Worm (Caenorhabditis elegans) whole organism, L2 larva: Measurements from ENCODE around the gene smi-1.

ENCODE experiments used
- C34F6.9 ChIP-seq: fragments of 150-350 bp; optimal IDR thresholded peaks from 2 replicates; lab custom pipeline; 2014; ENCODE audit warnings: missing biosample characterization, missing genetic modification characterization
- F13H6.1 ChIP-seq: sonication (generic microtip); optimal IDR thresholded peaks from 2 replicates; lab custom pipeline; 2016; ENCODE audit warnings: missing genetic modification characterization, missing compliant biosample characterization
- R02D3.7 ChIP-seq: fragments of 150-350 bp; optimal IDR thresholded peaks from 2 replicates; lab custom pipeline; 2014; ENCODE audit warnings: missing biosample characterization, missing genetic modification characterization
- Y55F3AM.14 ChIP-seq: fragments of 200-800 bp; sonication (Bioruptor generic); optimal IDR thresholded peaks from 2 replicates; lab custom pipeline; 2018; ENCODE audit warnings: mild to moderate bottlenecking, missing genetic modification characterization, missing compliant biosample characterization
- ZK546.5 ChIP-seq: sonication (generic microtip); optimal IDR thresholded peaks from 2 replicates; lab custom pipeline; 2017; ENCODE audit warnings: missing biosample characterization, missing genetic modification characterization
- alr-1 ChIP-seq: fragments of 150-350 bp; optimal IDR thresholded peaks from 2 replicates; lab custom pipeline; 2014; ENCODE audit warnings: missing biosample characterization, missing genetic modification characterization
- aly-2 ChIP-seq: fragments of 150-350 bp; optimal IDR thresholded peaks from 2 replicates; lab custom pipeline; 2014; ENCODE audit warnings: missing biosample characterization, missing genetic modification characterization
- ama-1 ChIP-seq: fragments of 150-350 bp; optimal IDR thresholded peaks from 2 replicates; lab custom pipeline; 2018; ENCODE audit warnings: inconsistent platforms
- blmp-1 ChIP-seq: sonication (generic microtip); optimal IDR thresholded peaks from 2 replicates; lab custom pipeline; 2017; ENCODE audit warnings: missing genetic modification characterization, mild to moderate bottlenecking, missing compliant biosample characterization, antibody characterized with exemption, moderate library complexity; ENCODE audit not compliant: insufficient read depth
- ceh-16 ChIP-seq: fragments of 150-350 bp; optimal IDR thresholded peaks from 2 replicates; lab custom pipeline; 2014; ENCODE audit warnings: missing biosample characterization, missing genetic modification characterization
- ceh-82 ChIP-seq: fragments of 150-350 bp; optimal IDR thresholded peaks from 2 replicates; lab custom pipeline; 2014; ENCODE audit warnings: missing biosample characterization, missing genetic modification characterization
- crh-2 ChIP-seq: sonication (generic microtip); optimal IDR thresholded peaks from 2 replicates; lab custom pipeline; 2017; ENCODE audit warnings: missing biosample characterization, missing genetic modification characterization
- dmd-4 ChIP-seq: sonication (generic microtip); optimal IDR thresholded peaks from 2 replicates; lab custom pipeline; 2017; ENCODE audit warnings: missing biosample characterization, missing genetic modification characterization
- egl-27 ChIP-seq: sonication (generic microtip); optimal IDR thresholded peaks from 3 replicates; lab custom pipeline; 2017; ENCODE audit warnings: missing biosample characterization, missing genetic modification reagents, missing genetic modification characterization
- elt-1 ChIP-seq: fragments of 150-350 bp; optimal IDR thresholded peaks from 2 replicates; lab custom pipeline; 2014; ENCODE audit warnings: missing biosample characterization, missing genetic modification characterization
- elt-3 ChIP-seq: sonication (generic microtip); optimal IDR thresholded peaks from 2 replicates; lab custom pipeline; 2017; ENCODE audit warnings: missing biosample characterization, missing genetic modification characterization
- fos-1 ChIP-seq: fragments of 150-350 bp; optimal IDR thresholded peaks from 2 replicates; lab custom pipeline; 2014; ENCODE audit warnings: missing biosample characterization, missing genetic modification characterization
- gmeb-1 ChIP-seq: fragments of 150-350 bp; optimal IDR thresholded peaks from 2 replicates; lab custom pipeline; 2014; ENCODE audit warnings: missing biosample characterization, missing genetic modification characterization
- lin-11 ChIP-seq: fragments of 150-350 bp; sonication (generic microtip); optimal IDR thresholded peaks from 2 replicates; lab custom pipeline; 2014; ENCODE audit warnings: missing biosample characterization, missing genetic modification characterization, inconsistent platforms, mixed read lengths
- lin-13 ChIP-seq: fragments of 150-350 bp; optimal IDR thresholded peaks from 2 replicates; lab custom pipeline; 2014; ENCODE audit warnings: missing biosample characterization, missing genetic modification reagents, missing genetic modification characterization
- lin-39 ChIP-seq: fragments of 150-350 bp; optimal IDR thresholded peaks from 2 replicates; lab custom pipeline; 2014; ENCODE audit warnings: missing biosample characterization, missing genetic modification reagents, missing genetic modification characterization
- lsy-2 ChIP-seq, 2 experiments: fragments of 150-350 bp in 1 of 2; sonication (generic microtip) in 1 of 2; optimal IDR thresholded peaks; 2 replicates each; lab custom pipeline; 2014 to 2017; ENCODE audit warnings: missing biosample characterization in 2 of 2, missing genetic modification characterization in 2 of 2
- mab-5 ChIP-seq: fragments of 150-350 bp; optimal IDR thresholded peaks from 2 replicates; lab custom pipeline; 2014; ENCODE audit warnings: missing biosample characterization, missing genetic modification characterization
- mbf-1 ChIP-seq: sonication (generic microtip); optimal IDR thresholded peaks from 2 replicates; lab custom pipeline; 2017; ENCODE audit warnings: missing biosample characterization, missing genetic modification characterization
- mdl-1 ChIP-seq, 2 experiments: fragments of 150-350 bp in 1 of 2; sonication (generic microtip) in 1 of 2; optimal IDR thresholded peaks; 2 replicates each; lab custom pipeline; 2017; ENCODE audit warnings: missing biosample characterization in 2 of 2, missing genetic modification characterization in 2 of 2
- nhr-10 ChIP-seq: sonication (generic microtip); optimal IDR thresholded peaks from 2 replicates; lab custom pipeline; 2017; ENCODE audit warnings: missing biosample characterization, missing genetic modification characterization
- nhr-11 ChIP-seq: fragments of 150-350 bp; optimal IDR thresholded peaks from 2 replicates; lab custom pipeline; 2014; ENCODE audit warnings: missing biosample characterization, missing genetic modification characterization
- nhr-12 ChIP-seq: fragments of 150-350 bp; optimal IDR thresholded peaks from 2 replicates; lab custom pipeline; 2014; ENCODE audit warnings: missing biosample characterization, missing genetic modification characterization
- nhr-129 ChIP-seq: fragments of 150-350 bp; optimal IDR thresholded peaks from 2 replicates; lab custom pipeline; 2014; ENCODE audit warnings: missing biosample characterization, missing genetic modification characterization
- nhr-21 ChIP-seq: fragments of 150-350 bp; optimal IDR thresholded peaks from 2 replicates; lab custom pipeline; 2014; ENCODE audit warnings: missing biosample characterization, missing genetic modification characterization
- nhr-23 ChIP-seq: fragments of 150-350 bp; optimal IDR thresholded peaks from 2 replicates; lab custom pipeline; 2014; ENCODE audit warnings: missing biosample characterization, missing genetic modification reagents, missing genetic modification characterization
- nhr-25 ChIP-seq: fragments of 150-350 bp; sonication (generic microtip); optimal IDR thresholded peaks from 3 replicates; lab custom pipeline; 2014; ENCODE audit warnings: missing biosample characterization, missing genetic modification characterization
- nhr-77 ChIP-seq: fragments of 150-350 bp; optimal IDR thresholded peaks from 2 replicates; lab custom pipeline; 2014; ENCODE audit warnings: missing biosample characterization, missing genetic modification characterization
- peb-1 ChIP-seq: fragments of 150-350 bp; optimal IDR thresholded peaks from 2 replicates; lab custom pipeline; 2014; ENCODE audit warnings: missing biosample characterization, missing genetic modification characterization
- sem-4 ChIP-seq: fragments of 150-350 bp; optimal IDR thresholded peaks from 2 replicates; lab custom pipeline; 2014; ENCODE audit warnings: missing biosample characterization, missing genetic modification reagents, missing genetic modification characterization
- skn-1 ChIP-seq: sonication (generic microtip); optimal IDR thresholded peaks from 2 replicates; lab custom pipeline; 2017; ENCODE audit warnings: missing biosample characterization, missing genetic modification characterization
- sma-3 ChIP-seq: sonication (generic microtip); optimal IDR thresholded peaks from 2 replicates; lab custom pipeline; 2016; ENCODE audit warnings: missing genetic modification reagents, missing genetic modification characterization, missing compliant biosample characterization
- sma-9 ChIP-seq, 2 experiments: fragments of 150-350 bp in 1 of 2; sonication (generic microtip) in 1 of 2; optimal IDR thresholded peaks; 2 replicates each; lab custom pipeline; 2014 to 2016; ENCODE audit warnings: missing genetic modification characterization in 2 of 2, mild to moderate bottlenecking in 1 of 2, missing biosample characterization in 1 of 2, missing compliant biosample characterization in 1 of 2, missing genetic modification reagents in 1 of 2, moderate library complexity in 1 of 2
- snpc-4 ChIP-seq: fragments of 150-350 bp; optimal IDR thresholded peaks from 2 replicates; lab custom pipeline; 2014; ENCODE audit warnings: missing biosample characterization, missing genetic modification characterization
- unc-39 ChIP-seq: fragments of 150-350 bp; optimal IDR thresholded peaks from 2 replicates; lab custom pipeline; 2014; ENCODE audit warnings: missing biosample characterization, missing genetic modification characterization
- unc-55 ChIP-seq: fragments of 150-350 bp; sonication (generic microtip); optimal IDR thresholded peaks from 3 replicates; lab custom pipeline; 2014; ENCODE audit warnings: missing biosample characterization, missing genetic modification reagents, missing genetic modification characterization
- unc-62 ChIP-seq: fragments of 150-350 bp; optimal IDR thresholded peaks from 2 replicates; lab custom pipeline; 2014; ENCODE audit warnings: missing biosample characterization, missing genetic modification reagents, missing genetic modification characterization
- ztf-1 ChIP-seq: fragments of 200-800 bp; sonication (Bioruptor generic); conservative IDR thresholded peaks from 2 replicates; pipeline ENCODE4 v1.3.6; 2022; ENCODE audit warnings: missing genetic modification characterization, missing compliant biosample characterization
- ztf-11 ChIP-seq: sonication (generic microtip); optimal IDR thresholded peaks from 2 replicates; lab custom pipeline; 2017; ENCODE audit warnings: missing biosample characterization, missing genetic modification characterization
- ztf-4 ChIP-seq: fragments of 150-350 bp; optimal IDR thresholded peaks from 2 replicates; lab custom pipeline; 2014; ENCODE audit warnings: missing biosample characterization, missing genetic modification characterization

smi-1 gene

ce11 chrIII:1922081-1922480, 43.9 kb downstream of the smi-1 start:
- TF ChIP-seq gmeb-1: no peak
- TF ChIP-seq ama-1 (lab: Kevin White, UChicago): no peak
- TF ChIP-seq, all 48 proteins: peak for 0

- TF ChIP-seq ztf-4: no peak
- TF ChIP-seq Y55F3AM.14 (GFP tag; lab: Kevin White, UChicago): no peak
- TF ChIP-seq nhr-21: peak; percentile 11
- no peak for TF ChIP-seq peb-1
- TF ChIP-seq unc-55: no peak
- TF ChIP-seq blmp-1 (tag; lab: Kevin White, UChicago): no peak
- no peak for TF ChIP-seq nhr-11 (tag; lab: Kevin White, UChicago)
- TF ChIP-seq unc-39: no peak
- no peak for TF ChIP-seq elt-1 (tag; lab: Kevin White, UChicago)
- no peak for TF ChIP-seq gmeb-1
- peak; percentile 38 for TF ChIP-seq dmd-4 (tag; lab: Kevin White, UChicago)
- no peak for TF ChIP-seq ZK546.5 (tag; lab: Kevin White, UChicago)
- TF ChIP-seq mbf-1 (tag; lab: Kevin White, UChicago): no peak
- TF ChIP-seq C34F6.9 (tag; lab: Kevin White, UChicago): peak; percentile 23
- TF ChIP-seq lsy-2 (tag; optimal IDR thresholded peaks at IDR 0.05; lab: Kevin White, UChicago): peak in 1 of 2 experiments; percentile 30
- TF ChIP-seq unc-62 (GFP tag; lab: Kevin White, UChicago): no peak
- TF ChIP-seq nhr-10 (tag; lab: Kevin White, UChicago): no peak
- TF ChIP-seq ceh-82 (tag; lab: Kevin White, UChicago): no peak
- TF ChIP-seq sma-9 (GFP tag; optimal IDR thresholded peaks at IDR 0.05; lab: Kevin White, UChicago): peak; percentile 88
- TF ChIP-seq sma-9 (tag; optimal IDR thresholded peaks at IDR 0.05; lab: Kevin White, UChicago): no peak
- TF ChIP-seq nhr-25 (tag; lab: Kevin White, UChicago): no peak
Observed at ce11 chrIII:1922516-1922915, 44.4 kb downstream of the smi-1 start.

ce11 chrIII:1923419-1924318, 45.5 kb downstream of the smi-1 start:
- TF ChIP-seq lin-39 (tag; lab: Kevin White, UChicago) (no peak), fos-1 (tag; lab: Kevin White, UChicago) (peak; percentile 71), aly-2 (tag; lab: Kevin White, UChicago) (no peak), ceh-16 (tag; lab: Kevin White, UChicago) (peak; percentile 94), C34F6.9 (tag; lab: Kevin White, UChicago) (peak; percentile 68), mbf-1 (tag; lab: Kevin White, UChicago) (no peak), nhr-21 (peak; percentile 96), unc-62 (GFP tag; lab: Kevin White, UChicago) (peak; percentile 78), gmeb-1 (peak; percentile 66), sma-3 (peak; percentile 91), mab-5 (peak; percentile 94), nhr-129 (tag; lab: Kevin White, UChicago) (peak; percentile 90), elt-3 (tag; lab: Kevin White, UChicago) (no peak), lsy-2 (tag; optimal IDR thresholded peaks at IDR 0.05; lab: Kevin White, UChicago) (peak in 1 of 2 experiments; percentile 88), nhr-11 (tag; lab: Kevin White, UChicago) (no peak), ZK546.5 (tag; lab: Kevin White, UChicago) (no peak), egl-27 (peak; percentile 97), ztf-4 (peak; percentile 77), skn-1 (no peak), ztf-11 (peak; percentile 39), nhr-77 (peak; percentile 21), unc-39 (no peak), ama-1 (lab: Kevin White, UChicago) (no peak), unc-55 (peak; percentile 74), nhr-10 (tag; lab: Kevin White, UChicago) (no peak), R02D3.7 (no peak), elt-1 (tag; lab: Kevin White, UChicago) (no peak), nhr-23 (tag; lab: Kevin White, UChicago) (no peak), mdl-1 (tag; optimal IDR thresholded peaks at IDR 0.05; lab: Kevin White, UChicago) (peak; percentile 85 to 93), Y55F3AM.14 (GFP tag; lab: Kevin White, UChicago) (peak; percentile 99), peb-1 (no peak), alr-1 (no peak), snpc-4 (tag; lab: Kevin White, UChicago) (no peak), lin-11 (tag; lab: Kevin White, UChicago) (peak; percentile 73), nhr-12 (no peak), sem-4 (peak; percentile 95), F13H6.1 (tag; lab: Kevin White, UChicago) (peak; percentile 99), nhr-25 (tag; lab: Kevin White, UChicago) (peak; percentile 96), lin-13 (GFP tag; lab: Kevin White, UChicago) (peak; percentile 81), sma-9 (GFP tag; optimal IDR thresholded peaks at IDR 0.05; lab: Kevin White, UChicago) (peak; percentile 100), sma-9 (tag; optimal IDR thresholded peaks at IDR 0.05; lab: Kevin White, UChicago) (peak; percentile 52), ztf-1 (GFP tag; lab: Robert Waterston, UW) (no peak), crh-2 (tag; lab: Kevin White, UChicago) (peak; percentile 85)
